Fruit fly (Drosophila melanogaster): ENCODE measurements around the gene CG43175.

- TF ChIP-seq Hr78 (GFP tag; optimal IDR thresholded peaks at IDR 0.05) (no peak), sv (GFP tag; optimal IDR thresholded peaks at IDR 0.05) (no peak), usp (GFP tag; optimal IDR thresholded peaks at IDR 0.05) (no peak), tai (GFP tag; optimal IDR thresholded peaks at IDR 0.05) (no peak), br (GFP tag; optimal IDR thresholded peaks at IDR 0.05) (no peak), foxo (GFP tag; optimal IDR thresholded peaks at IDR 0.05) (no peak), GATAd (GFP tag; optimal IDR thresholded peaks at IDR 0.05) (no peak), Sp1 (GFP tag; optimal IDR thresholded peaks at IDR 0.05) (no peak), Vsx2 (GFP tag; optimal IDR thresholded peaks at IDR 0.05; ENCODE audit: partially characterized antibody) (no peak), rgr (GFP tag; optimal IDR thresholded peaks at IDR 0.05) (no peak), dsf (GFP tag; optimal IDR thresholded peaks at IDR 0.05; ENCODE audit: borderline replicate concordance) (no peak), Hnf4 (GFP tag; optimal IDR thresholded peaks at IDR 0.05) (no peak)
These were observed 14.7 kb downstream of the CG43175 start for dm6 chr3R:17645239-17645638.
